Worm (Caenorhabditis elegans) whole organism, L4 larva: ENCODE measurements around the gene sdpn-1.

Experiments used
- F10B5.3 ChIP-seq: sonication (generic microtip); optimal IDR thresholded peaks from 2 replicates; lab custom pipeline; 2016; ENCODE audit warnings: mild to moderate bottlenecking, missing genetic modification characterization, missing compliant biosample characterization
- F26F4.8 ChIP-seq: fragments of 200-800 bp; sonication (Bioruptor generic); conservative IDR thresholded peaks from 2 replicates; pipeline ENCODE4 v1.3.6; 2022; ENCODE audit warnings: missing genetic modification characterization, missing compliant biosample characterization
- F37D6.2 ChIP-seq: sonication (generic microtip); optimal IDR thresholded peaks from 2 replicates; lab custom pipeline; 2016; ENCODE audit warnings: mild to moderate bottlenecking, missing genetic modification characterization, missing compliant biosample characterization
- R02D3.7 ChIP-seq: fragments of 150-350 bp; sonication (generic microtip); optimal IDR thresholded peaks from 3 replicates; lab custom pipeline; 2014; ENCODE audit warnings: missing biosample characterization, missing genetic modification characterization
- T26A8.4 ChIP-seq: fragments of 200-800 bp; sonication (Bioruptor generic); IDR thresholded peaks from 2 replicates; pipeline ENCODE4 v1.3.6; 2022; ENCODE audit warnings: missing genetic modification characterization, missing compliant biosample characterization
- Y5F2A.4 ChIP-seq: fragments of 200-800 bp; sonication (Bioruptor generic); optimal IDR thresholded peaks from 2 replicates; lab custom pipeline; 2018; ENCODE audit warnings: mild to moderate bottlenecking, missing genetic modification characterization, missing compliant biosample characterization
- aly-2 ChIP-seq: sonication (generic microtip); optimal IDR thresholded peaks from 2 replicates; lab custom pipeline; 2018; ENCODE audit warnings: missing biosample characterization, missing genetic modification characterization
- ceh-28 ChIP-seq: fragments of 150-350 bp; optimal IDR thresholded peaks from 2 replicates; lab custom pipeline; 2014; ENCODE audit warnings: missing biosample characterization, missing genetic modification reagents, missing genetic modification characterization
- ceh-44 ChIP-seq: fragments of 200-800 bp; sonication (Bioruptor generic); IDR thresholded peaks from 2 replicates; pipeline ENCODE4 v1.3.6; 2022; ENCODE audit warnings: missing genetic modification reagents, missing genetic modification characterization, missing compliant biosample characterization
- ceh-82 ChIP-seq: sonication (generic microtip); optimal IDR thresholded peaks from 2 replicates; lab custom pipeline; 2017; ENCODE audit warnings: missing biosample characterization, missing genetic modification characterization
- cey-2 ChIP-seq: sonication (generic microtip); optimal IDR thresholded peaks from 3 replicates; lab custom pipeline; 2017; ENCODE audit warnings: missing genetic modification characterization, mild to moderate bottlenecking, missing compliant biosample characterization, antibody characterized with exemption, borderline replicate concordance; ENCODE audit not compliant: insufficient read depth
- daf-16 ChIP-seq, 3 experiments: sonication (generic microtip); optimal IDR thresholded peaks; 2 replicates each; lab custom pipeline; 2016 to 2017; ENCODE audit warnings: missing genetic modification characterization in 3 of 3, missing genetic modification reagents in 3 of 3, mild to moderate bottlenecking in 2 of 3, missing compliant biosample characterization in 2 of 3, missing biosample characterization in 1 of 3, moderate library complexity in 1 of 3
- dmd-6 ChIP-seq: fragments of 200-800 bp; sonication (Bioruptor generic); IDR thresholded peaks from 2 replicates; pipeline ENCODE4 v1.3.6; 2022; ENCODE audit warnings: missing genetic modification reagents, missing genetic modification characterization, missing compliant biosample characterization
- duxl-1 ChIP-seq: sonication (generic microtip); optimal IDR thresholded peaks from 2 replicates; lab custom pipeline; 2016; ENCODE audit warnings: mild to moderate bottlenecking, missing genetic modification characterization, moderate library complexity, missing compliant biosample characterization; ENCODE audit not compliant: poor library complexity
- dve-1 ChIP-seq: sonication (generic microtip); optimal IDR thresholded peaks from 2 replicates; lab custom pipeline; 2017; ENCODE audit warnings: antibody characterized with exemption, mild to moderate bottlenecking, missing genetic modification characterization, missing compliant biosample characterization; ENCODE audit not compliant: insufficient read depth
- hlh-11 ChIP-seq: fragments of 200-800 bp; sonication (Bioruptor generic); optimal IDR thresholded peaks from 2 replicates; lab custom pipeline; 2018; ENCODE audit warnings: mild to moderate bottlenecking, missing genetic modification characterization, missing compliant biosample characterization
- hlh-30 ChIP-seq: sonication (generic microtip); optimal IDR thresholded peaks from 2 replicates; lab custom pipeline; 2017; ENCODE audit warnings: antibody characterized with exemption, mild to moderate bottlenecking, missing genetic modification characterization, missing compliant biosample characterization; ENCODE audit not compliant: insufficient read depth
- lin-1 ChIP-seq: fragments of 200-800 bp; sonication (Bioruptor generic); IDR thresholded peaks from 2 replicates; pipeline ENCODE4 v1.3.6; 2022; ENCODE audit warnings: missing genetic modification reagents, missing genetic modification characterization, missing compliant biosample characterization
- lsy-2 ChIP-seq, 2 experiments: fragments of 150-350 bp in 1 of 2; sonication (generic microtip) in 1 of 2; optimal IDR thresholded peaks; 2 replicates each; lab custom pipeline; 2014 to 2017; ENCODE audit warnings: missing biosample characterization in 2 of 2, missing genetic modification characterization in 2 of 2
- mep-1 ChIP-seq: fragments of 150-350 bp; sonication (generic microtip); optimal IDR thresholded peaks from 3 replicates; lab custom pipeline; 2014; ENCODE audit warnings: missing biosample characterization, missing genetic modification characterization
- nhr-10 ChIP-seq: fragments of 150-350 bp; optimal IDR thresholded peaks from 2 replicates; lab custom pipeline; 2014; ENCODE audit warnings: missing biosample characterization, missing genetic modification characterization
- nhr-102 ChIP-seq: sonication (generic microtip); optimal IDR thresholded peaks from 2 replicates; lab custom pipeline; 2016; ENCODE audit warnings: mild to moderate bottlenecking, missing genetic modification characterization, moderate library complexity, missing compliant biosample characterization
- nhr-11 ChIP-seq: fragments of 150-350 bp; optimal IDR thresholded peaks from 2 replicates; lab custom pipeline; 2014; ENCODE audit warnings: missing biosample characterization, missing genetic modification characterization
- nhr-25 ChIP-seq: sonication (generic microtip); optimal IDR thresholded peaks from 2 replicates; lab custom pipeline; 2017; ENCODE audit warnings: missing genetic modification characterization, mild to moderate bottlenecking, missing compliant biosample characterization, antibody characterized with exemption, moderate library complexity, borderline replicate concordance; ENCODE audit not compliant: insufficient read depth
- nhr-28 ChIP-seq: fragments of 150-350 bp; optimal IDR thresholded peaks from 2 replicates; lab custom pipeline; 2014; ENCODE audit warnings: missing biosample characterization, missing genetic modification characterization
- nhr-42 ChIP-seq: fragments of 200-800 bp; sonication (Bioruptor generic); IDR thresholded peaks from 2 replicates; pipeline ENCODE4 v1.3.6; 2022; ENCODE audit warnings: missing genetic modification characterization, missing compliant biosample characterization
- nhr-48 ChIP-seq: sonication (generic microtip); optimal IDR thresholded peaks from 2 replicates; lab custom pipeline; 2016; ENCODE audit warnings: mild to moderate bottlenecking, missing genetic modification characterization, missing compliant biosample characterization
- pha-4 ChIP-seq, 2 experiments: fragments of 150-350 bp in 1 of 2; fragments of 200-800 bp in 1 of 2; sonication (Bioruptor generic) in 1 of 2; IDR thresholded peaks in 1 of 2; optimal IDR thresholded peaks in 1 of 2; 2 replicates each; pipeline versions ENCODE4 v1.3.6 to Lab custom; 2014 to 2022; ENCODE audit warnings: missing genetic modification characterization in 2 of 2, missing genetic modification reagents in 2 of 2, missing biosample characterization in 1 of 2, missing compliant biosample characterization in 1 of 2
- set-16 ChIP-seq: fragments of 200-800 bp; sonication (Bioruptor generic); IDR thresholded peaks from 2 replicates; pipeline ENCODE4 v1.3.6; 2022; ENCODE audit warnings: missing genetic modification reagents, missing genetic modification characterization, missing compliant biosample characterization
- skn-1 ChIP-seq: fragments of 150-350 bp; optimal IDR thresholded peaks from 2 replicates; lab custom pipeline; 2014; ENCODE audit warnings: missing biosample characterization, missing genetic modification characterization
- snpc-1.2 ChIP-seq: fragments of 200-800 bp; sonication (Bioruptor generic); IDR thresholded peaks from 2 replicates; pipeline ENCODE4 v1.3.6; 2022; ENCODE audit warnings: missing genetic modification reagents, missing genetic modification characterization, missing compliant biosample characterization
- tag-97 ChIP-seq: fragments of 200-800 bp; sonication (Bioruptor generic); IDR thresholded peaks from 2 replicates; pipeline ENCODE4 v1.3.6; 2022; ENCODE audit warnings: missing genetic modification characterization, missing compliant biosample characterization
- unc-62 ChIP-seq, 3 experiments: fragments of 150-350 bp in 1 of 3; sonication (generic microtip); optimal IDR thresholded peaks in 2 of 3; peaks in 1 of 3; 1 replicate in 1 of 3; 2 replicates in 2 of 3; lab custom pipeline; 2014 to 2017; ENCODE audit warnings: missing biosample characterization in 3 of 3, missing genetic modification characterization in 3 of 3, missing genetic modification reagents in 3 of 3, missing genotype in 1 of 3

sdpn-1 gene

DNA sequence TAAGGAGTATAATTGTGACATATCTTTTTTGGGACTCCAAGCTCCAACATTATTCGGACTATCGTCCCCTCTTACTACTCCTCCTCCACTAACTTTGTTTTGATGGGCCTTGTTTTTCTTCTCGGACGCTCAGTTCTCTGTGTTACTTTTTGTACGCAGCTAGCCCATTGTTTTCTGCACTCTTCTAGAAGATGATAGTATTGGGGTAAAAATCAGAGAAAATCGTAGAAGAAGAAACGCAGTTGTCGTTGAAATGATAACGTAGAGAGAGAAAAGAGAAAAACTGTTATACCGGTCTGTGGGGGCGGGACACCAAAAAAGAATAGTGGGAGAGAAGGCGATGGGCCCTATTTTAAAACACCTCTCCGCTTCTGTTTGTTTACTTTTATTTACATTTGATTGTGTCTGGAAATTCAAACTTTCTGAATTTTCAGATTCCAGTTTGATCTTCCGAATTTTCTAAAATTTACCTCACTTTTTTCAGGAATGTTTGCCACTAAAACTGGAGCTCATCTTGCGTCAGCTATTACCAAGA, 12.5 kb downstream of the sdpn-1 start, which contains the start of gene F45E1.4:
Gene F45E1.4 (plus strand): TSS at position 485 of the 535 bp plus-strand sequence.
- no peak for TF ChIP-seq lin-1
- no peak for TF ChIP-seq F26F4.8 (GFP tag; lab: Robert Waterston, UW)
- TF ChIP-seq daf-16 (GFP tag; optimal IDR thresholded peaks at IDR 0.05; lab: Kevin White, UChicago) = no peak
- TF ChIP-seq daf-16 (tag; optimal IDR thresholded peaks at IDR 0.05; lab: Kevin White, UChicago) = peak; percentile 3
- peak; percentile 30 for TF ChIP-seq hlh-11 (tag; lab: Kevin White, UChicago)
- TF ChIP-seq nhr-28 (tag; lab: Kevin White, UChicago) = peak; percentile 17
- TF ChIP-seq dmd-6 (GFP tag; lab: Robert Waterston, UW) = peak; percentile 28; the same call in 1 of the 2 replicates
- no peak for TF ChIP-seq dve-1 (tag; lab: Kevin White, UChicago)
- peak in 1 of 2 experiments; percentile 82 for TF ChIP-seq unc-62 (GFP tag; optimal IDR thresholded peaks at IDR 0.05 in 1 of 2; lab: Kevin White, UChicago)
- no peak for TF ChIP-seq unc-62 (tag; optimal IDR thresholded peaks at IDR 0.05; lab: Kevin White, UChicago)
- TF ChIP-seq aly-2 (tag; lab: Kevin White, UChicago) = no peak
- no peak for TF ChIP-seq Y5F2A.4 (GFP tag; lab: Kevin White, UChicago)
- peak; percentile 44 for TF ChIP-seq nhr-48

DNA sequence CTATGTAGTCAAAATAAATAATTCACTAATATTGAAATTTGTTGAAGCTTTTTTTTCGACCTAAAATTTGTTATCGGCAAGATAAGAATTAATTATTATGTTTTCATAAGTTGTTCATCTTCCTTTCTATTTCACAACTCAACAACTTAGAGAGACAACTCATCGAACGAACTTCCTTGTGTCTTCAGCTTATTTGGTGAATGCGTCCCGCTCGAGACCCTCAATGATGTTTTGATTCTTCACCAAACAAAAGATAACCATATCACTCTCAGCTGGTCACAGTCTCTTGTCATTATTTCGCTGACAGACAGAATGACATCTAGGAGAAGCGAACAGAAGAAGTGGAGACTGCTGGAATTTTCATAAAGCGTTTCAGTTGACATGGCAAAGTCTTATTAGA, 13.3 kb downstream of the sdpn-1 start:
- TF ChIP-seq dve-1 (tag; lab: Kevin White, UChicago) = peak; percentile 37
- no peak for TF ChIP-seq daf-16 (GFP tag; optimal IDR thresholded peaks at IDR 0.05; lab: Kevin White, UChicago)
- peak; percentile 48 for TF ChIP-seq daf-16 (tag; optimal IDR thresholded peaks at IDR 0.05; lab: Kevin White, UChicago)
- no peak for TF ChIP-seq nhr-42
- TF ChIP-seq, all 104 proteins: peak for 2

DNA sequence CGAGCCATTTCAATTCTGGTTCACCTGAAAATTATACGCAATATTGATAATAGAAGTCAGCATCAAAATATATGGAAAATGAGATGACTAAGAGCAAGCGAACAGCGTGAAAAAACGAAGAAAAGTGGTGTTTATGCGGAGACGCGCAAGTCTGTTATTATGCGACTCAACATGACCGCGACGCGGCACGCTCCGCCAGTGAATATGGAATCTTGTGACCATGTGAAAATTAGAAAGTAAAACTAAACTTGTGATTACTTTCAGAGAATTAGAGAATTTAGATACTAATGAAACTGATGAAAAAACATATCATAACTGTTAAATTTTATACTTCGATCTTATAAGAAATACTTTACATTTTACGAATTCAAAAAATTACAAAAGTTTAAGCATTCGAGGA, 16.0 kb downstream of the sdpn-1 start, which contains the start of gene his-71:
Gene his-71 (minus strand): TSS at position 24 of the 400 bp plus-strand sequence.
- no peak for TF ChIP-seq F37D6.2
- TF ChIP-seq hlh-30 (tag; lab: Kevin White, UChicago) = peak; percentile 68

DNA sequence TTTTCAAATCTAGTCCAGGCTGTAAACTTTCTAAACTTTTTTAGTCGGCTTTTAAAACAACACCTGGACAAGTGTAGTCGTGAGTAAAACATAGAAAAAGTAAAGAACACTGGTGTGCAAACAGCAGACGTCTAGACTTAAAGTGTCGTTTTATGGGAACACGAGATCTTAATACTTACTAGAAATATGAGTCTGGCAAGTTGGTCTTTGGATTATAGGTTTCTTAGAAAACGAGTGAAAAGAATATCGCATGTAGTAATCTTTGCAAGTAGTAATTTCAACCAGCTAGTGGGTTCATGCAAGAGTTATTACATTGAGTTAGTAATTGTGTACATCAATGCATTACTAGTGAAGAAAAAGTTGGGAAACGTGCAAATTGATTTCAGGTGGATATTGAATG, 20.6 kb downstream of the sdpn-1 start:
- TF ChIP-seq nhr-102 (tag; lab: Kevin White, UChicago) (no peak), R02D3.7 (tag; lab: Kevin White, UChicago) (no peak), tag-97 (GFP tag; lab: Robert Waterston, UW) (no peak), ceh-28 (no peak)

DNA sequence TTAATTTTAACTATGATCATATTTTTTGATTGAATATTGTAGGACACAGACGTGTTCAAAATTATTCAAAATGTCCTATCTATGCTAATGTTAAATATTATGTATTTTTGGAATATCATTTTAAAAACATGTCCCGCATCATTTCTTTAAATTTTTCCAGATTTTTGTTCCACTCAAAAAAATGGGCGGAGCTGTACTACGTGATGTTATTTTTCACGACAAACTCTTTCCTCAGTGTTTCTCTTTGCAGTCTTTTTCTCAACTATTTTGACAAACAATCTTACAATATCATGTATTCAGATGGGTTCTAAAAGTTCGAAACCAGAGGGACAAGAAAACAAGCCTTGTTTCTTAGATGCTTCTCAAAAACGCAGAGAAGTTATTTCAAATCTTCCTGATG, 21.6 kb downstream of the sdpn-1 start, which contains the start of gene F45E1.5:
Gene F45E1.5 (plus strand): TSS at position 301 of the 400 bp plus-strand sequence.
- TF ChIP-seq nhr-11 (tag; lab: Kevin White, UChicago) (no peak), duxl-1 (tag; lab: Kevin White, UChicago) (no peak), T26A8.4 (no peak), pha-4 (GFP tag; IDR thresholded peaks at IDR 0.05; lab: Robert Waterston, UW) (no peak), pha-4 (tag; optimal IDR thresholded peaks at IDR 0.05; lab: Kevin White, UChicago) (no peak), skn-1 (no peak), F10B5.3 (tag; lab: Kevin White, UChicago) (no peak), snpc-1.2 (no peak), nhr-25 (tag; lab: Kevin White, UChicago) (no peak), lsy-2 (tag; optimal IDR thresholded peaks at IDR 0.05; lab: Kevin White, UChicago) (no peak), ceh-28 (no peak), dmd-6 (GFP tag; lab: Robert Waterston, UW) (no peak), mep-1 (tag; lab: Kevin White, UChicago) (no peak), hlh-30 (tag; lab: Kevin White, UChicago) (no peak), nhr-10 (tag; lab: Kevin White, UChicago) (no peak), tag-97 (GFP tag; lab: Robert Waterston, UW) (no peak), ceh-44 (GFP tag; lab: Robert Waterston, UW) (no peak), ceh-82 (tag; lab: Kevin White, UChicago) (no peak), cey-2 (no peak), set-16 (GFP tag; lab: Robert Waterston, UW) (no peak)
